Worm (Caenorhabditis elegans) whole organism, mixed stage, embryonic: ENCODE measurements around the gene F15E6.3.

Source experiments
- M03D4.4 ChIP-seq: sonication (generic microtip); optimal IDR thresholded peaks from 2 replicates; lab custom pipeline; 2017; ENCODE audit warnings: mild to moderate bottlenecking, missing genetic modification characterization, missing compliant biosample characterization
- blmp-1 ChIP-seq: fragments of 150-350 bp; optimal IDR thresholded peaks from 2 replicates; lab custom pipeline; 2014; ENCODE audit warnings: missing biosample characterization, missing genetic modification characterization
- ceh-39 ChIP-seq: fragments of 150-350 bp; optimal IDR thresholded peaks from 2 replicates; lab custom pipeline; 2014; ENCODE audit warnings: missing biosample characterization, missing genetic modification characterization
- ceh-43 ChIP-seq: fragments of 200-800 bp; sonication (Bioruptor generic); optimal IDR thresholded peaks from 2 replicates; lab custom pipeline; 2018; ENCODE audit warnings: mild to moderate bottlenecking, missing genetic modification characterization, moderate library complexity, missing compliant biosample characterization
- cnd-1 ChIP-seq: fragments of 200-800 bp; sonication (Bioruptor generic); optimal IDR thresholded peaks from 2 replicates; lab custom pipeline; 2018; ENCODE audit warnings: mild to moderate bottlenecking, missing genetic modification characterization, missing compliant biosample characterization
- drap-1 ChIP-seq: fragments of 200-800 bp; sonication (Bioruptor generic); optimal IDR thresholded peaks from 3 replicates; lab custom pipeline; 2018; ENCODE audit warnings: mild to moderate bottlenecking, missing genetic modification characterization, missing compliant biosample characterization
- elt-1 ChIP-seq: sonication (generic microtip); optimal IDR thresholded peaks from 2 replicates; lab custom pipeline; 2017; ENCODE audit warnings: missing genetic modification characterization, mild to moderate bottlenecking, missing compliant biosample characterization, antibody characterized with exemption, moderate library complexity, borderline replicate concordance; ENCODE audit not compliant: insufficient read depth
- elt-3 ChIP-seq: fragments of 150-350 bp; optimal IDR thresholded peaks from 2 replicates; lab custom pipeline; 2014; ENCODE audit warnings: missing biosample characterization, missing genetic modification characterization
- flh-1 ChIP-seq: fragments of 200-800 bp; sonication (Bioruptor generic); optimal IDR thresholded peaks from 2 replicates; lab custom pipeline; 2018; ENCODE audit warnings: mild to moderate bottlenecking, missing genetic modification characterization, moderate library complexity, missing compliant biosample characterization
- ham-2 ChIP-seq: fragments of 200-800 bp; sonication (Bioruptor generic); optimal IDR thresholded peaks from 2 replicates; lab custom pipeline; 2018; ENCODE audit warnings: mild to moderate bottlenecking, missing genetic modification characterization, missing compliant biosample characterization
- hlh-1 ChIP-seq: fragments of 150-350 bp; optimal IDR thresholded peaks from 2 replicates; lab custom pipeline; 2014; ENCODE audit warnings: missing biosample characterization, missing genetic modification reagents, missing genetic modification characterization
- lin-32 ChIP-seq: fragments of 200-800 bp; sonication (Bioruptor generic); optimal IDR thresholded peaks from 2 replicates; lab custom pipeline; 2018; ENCODE audit warnings: mild to moderate bottlenecking, missing genetic modification characterization, missing compliant biosample characterization
- lsy-2 ChIP-seq: fragments of 150-350 bp; optimal IDR thresholded peaks from 2 replicates; lab custom pipeline; 2014; ENCODE audit warnings: missing biosample characterization, missing genetic modification characterization
- mab-5 ChIP-seq: fragments of 150-350 bp; optimal IDR thresholded peaks from 2 replicates; lab custom pipeline; 2014; ENCODE audit warnings: missing biosample characterization, missing genetic modification characterization
- mep-1 ChIP-seq: fragments of 150-350 bp; optimal IDR thresholded peaks from 2 replicates; lab custom pipeline; 2017; ENCODE audit warnings: missing biosample characterization, missing genetic modification reagents, missing genetic modification characterization, inconsistent platforms
- nhr-12 ChIP-seq: fragments of 150-350 bp; optimal IDR thresholded peaks from 2 replicates; lab custom pipeline; 2014; ENCODE audit warnings: missing biosample characterization, missing genetic modification characterization
- nhr-2 ChIP-seq: fragments of 150-350 bp; optimal IDR thresholded peaks from 2 replicates; lab custom pipeline; 2014; ENCODE audit warnings: missing biosample characterization, missing genetic modification characterization
- nhr-237 ChIP-seq: fragments of 150-350 bp; optimal IDR thresholded peaks from 2 replicates; lab custom pipeline; 2014; ENCODE audit warnings: missing biosample characterization, missing genetic modification characterization
- nhr-28 ChIP-seq: fragments of 150-350 bp; optimal IDR thresholded peaks from 2 replicates; lab custom pipeline; 2014; ENCODE audit warnings: missing biosample characterization, missing genetic modification characterization
- nhr-76 ChIP-seq: sonication (generic microtip); optimal IDR thresholded peaks from 2 replicates; lab custom pipeline; 2017; ENCODE audit warnings: missing biosample characterization, missing genetic modification characterization
- sem-2 ChIP-seq: fragments of 200-800 bp; sonication (Bioruptor generic); optimal IDR thresholded peaks from 2 replicates; lab custom pipeline; 2018; ENCODE audit warnings: mild to moderate bottlenecking, missing genetic modification characterization, missing compliant biosample characterization
- snpc-4 ChIP-seq: fragments of 150-350 bp; optimal IDR thresholded peaks from 2 replicates; lab custom pipeline; 2014; ENCODE audit warnings: missing biosample characterization, missing genetic modification characterization
- sptf-1 ChIP-seq: sonication (generic microtip); optimal IDR thresholded peaks from 2 replicates; lab custom pipeline; 2017; ENCODE audit warnings: mild to moderate bottlenecking, missing genetic modification characterization, moderate library complexity, missing compliant biosample characterization
- tbx-8 ChIP-seq: fragments of 200-800 bp; sonication (Bioruptor generic); optimal IDR thresholded peaks from 2 replicates; lab custom pipeline; 2018; ENCODE audit warnings: mild to moderate bottlenecking, missing genetic modification characterization, moderate library complexity, missing compliant biosample characterization
- unc-120 ChIP-seq: sonication (generic microtip); optimal IDR thresholded peaks from 2 replicates; lab custom pipeline; 2017; ENCODE audit warnings: missing genetic modification characterization, missing compliant biosample characterization; ENCODE audit not compliant: poor library complexity, severe bottlenecking
- unc-39 ChIP-seq: fragments of 150-350 bp; optimal IDR thresholded peaks from 2 replicates; lab custom pipeline; 2014; ENCODE audit warnings: missing biosample characterization, missing genetic modification characterization
- unc-62 ChIP-seq: fragments of 150-350 bp; optimal IDR thresholded peaks from 2 replicates; lab custom pipeline; 2014; ENCODE audit warnings: missing biosample characterization, missing genetic modification reagents, missing genetic modification characterization
- ztf-11 ChIP-seq: fragments of 150-350 bp; optimal IDR thresholded peaks from 2 replicates; lab custom pipeline; 2014; ENCODE audit warnings: missing biosample characterization, missing genetic modification characterization

F15E6.3 gene

DNA sequence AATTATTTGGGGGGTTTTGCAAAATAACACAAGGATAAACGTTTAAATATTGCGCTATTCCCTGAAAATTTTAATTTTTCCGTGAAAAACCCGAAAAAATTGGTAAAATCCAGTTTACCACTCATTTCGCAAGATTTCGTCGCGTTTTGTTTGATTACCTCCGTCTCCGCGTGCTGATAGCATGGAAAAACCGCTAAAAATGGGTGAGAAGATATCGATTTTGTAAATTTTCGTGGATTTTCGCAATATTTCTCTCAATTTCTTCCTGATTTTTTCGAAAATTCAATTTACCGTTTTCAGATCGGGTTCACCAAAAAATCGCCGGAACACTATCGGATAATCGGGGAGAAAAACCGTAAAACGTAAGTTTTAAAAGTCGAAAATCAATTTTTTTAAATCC, 46.9 kb upstream of the F15E6.3 start, which contains the start of gene ama-1:
TSS of gene ama-1 (plus strand) at position 301 of the 400 bp plus-strand sequence.
- TF ChIP-seq lsy-2 (tag; lab: Kevin White, UChicago) (no peak), flh-1 (GFP tag; lab: Kevin White, UChicago) (no peak), ceh-43 (GFP tag; lab: Kevin White, UChicago) (no peak), ham-2 (GFP tag; lab: Kevin White, UChicago) (no peak), nhr-76 (no peak)
- TF ChIP-seq, all 35 proteins: peak for 0

DNA sequence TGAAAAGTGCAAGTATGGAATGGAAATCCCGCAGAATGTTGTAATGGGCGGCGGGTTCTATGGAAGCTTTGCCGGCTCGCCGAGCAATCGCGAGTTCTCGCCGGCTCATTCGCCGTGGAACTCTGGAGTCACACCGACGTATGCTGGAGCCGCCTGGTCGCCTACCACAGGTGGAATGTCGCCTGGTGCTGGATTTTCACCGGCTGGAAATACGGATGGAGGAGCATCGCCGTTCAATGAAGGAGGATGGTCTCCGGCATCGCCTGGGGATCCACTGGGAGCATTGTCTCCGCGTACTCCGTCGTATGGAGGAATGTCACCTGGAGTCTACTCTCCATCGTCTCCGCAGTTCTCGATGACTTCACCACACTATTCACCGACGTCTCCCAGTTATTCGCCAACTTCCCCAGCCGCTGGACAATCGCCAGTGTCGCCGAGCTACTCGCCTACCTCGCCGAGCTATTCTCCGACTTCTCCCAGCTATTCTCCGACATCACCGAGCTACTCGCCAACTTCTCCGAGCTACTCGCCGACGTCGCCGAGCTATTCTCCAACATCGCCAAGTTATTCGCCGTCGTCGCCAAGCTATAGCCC, 39.6 kb upstream of the F15E6.3 start:
- TF ChIP-seq nhr-237 (tag; lab: Kevin White, UChicago) (no peak), snpc-4 (tag; lab: Kevin White, UChicago) (no peak)

DNA sequence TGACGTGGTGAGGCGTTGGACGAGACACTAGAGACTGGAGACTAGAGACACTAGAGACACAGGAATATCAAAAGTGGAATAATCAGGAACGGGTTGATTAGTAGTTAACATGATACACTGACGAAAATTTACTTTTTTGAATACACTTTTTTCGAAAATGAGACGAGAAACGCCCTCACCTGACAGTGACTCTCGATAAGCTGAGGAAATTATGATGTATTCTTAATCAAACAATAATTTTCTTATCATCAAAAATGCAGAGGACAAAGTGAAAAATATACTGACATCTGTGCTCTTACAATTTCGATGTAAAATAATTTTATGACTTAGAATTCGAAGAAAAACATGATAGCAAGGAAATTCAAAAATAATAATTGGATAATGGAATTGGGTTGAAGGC, 35.3 kb upstream of the F15E6.3 start:
- TF ChIP-seq lin-32 (GFP tag; lab: Kevin White, UChicago), result no peak
- TF ChIP-seq ztf-11, result no peak
- no peak for TF ChIP-seq elt-1 (tag; lab: Kevin White, UChicago)
- no peak for TF ChIP-seq ceh-39 (tag; lab: Kevin White, UChicago)
- TF ChIP-seq, all 35 proteins: peak for 0

DNA sequence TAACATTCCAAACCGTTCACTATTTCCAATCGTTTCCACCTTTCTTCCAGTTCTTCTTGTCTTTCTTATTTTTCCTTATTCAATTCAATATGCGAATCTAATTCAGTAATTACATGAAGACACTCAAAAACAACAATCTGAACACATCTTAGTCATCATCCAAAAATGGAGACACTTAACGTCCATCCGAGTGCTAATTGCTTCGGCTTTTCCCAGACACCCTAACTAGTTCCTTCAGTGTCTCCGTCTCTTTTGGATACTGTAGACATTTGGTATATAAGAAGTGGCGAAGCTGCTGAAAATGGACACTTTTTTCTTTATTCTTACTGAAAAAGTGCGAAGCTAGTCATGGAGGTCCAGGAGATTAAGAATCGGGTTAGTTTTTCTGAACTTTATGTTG, 31.7 kb upstream of the F15E6.3 start, which contains the start of gene col-33:
TSS of gene col-33 (plus strand) at position 301 of the 400 bp plus-strand sequence.
- TF ChIP-seq nhr-2 (tag; lab: Kevin White, UChicago), result no peak
- TF ChIP-seq sptf-1, result no peak
- no peak for TF ChIP-seq ztf-11
- no peak for TF ChIP-seq mab-5 (tag; lab: Kevin White, UChicago)
- TF ChIP-seq blmp-1 (tag; lab: Kevin White, UChicago), result no peak
- no peak for TF ChIP-seq ceh-39 (tag; lab: Kevin White, UChicago)
- no peak for TF ChIP-seq nhr-76
- no peak for TF ChIP-seq nhr-237 (tag; lab: Kevin White, UChicago)
- no peak for TF ChIP-seq drap-1 (GFP tag; lab: Kevin White, UChicago)
- TF ChIP-seq sem-2 (GFP tag; lab: Kevin White, UChicago), result no peak
- TF ChIP-seq lin-32 (GFP tag; lab: Kevin White, UChicago), result no peak
- no peak for TF ChIP-seq unc-62 (GFP tag; lab: Kevin White, UChicago)

DNA sequence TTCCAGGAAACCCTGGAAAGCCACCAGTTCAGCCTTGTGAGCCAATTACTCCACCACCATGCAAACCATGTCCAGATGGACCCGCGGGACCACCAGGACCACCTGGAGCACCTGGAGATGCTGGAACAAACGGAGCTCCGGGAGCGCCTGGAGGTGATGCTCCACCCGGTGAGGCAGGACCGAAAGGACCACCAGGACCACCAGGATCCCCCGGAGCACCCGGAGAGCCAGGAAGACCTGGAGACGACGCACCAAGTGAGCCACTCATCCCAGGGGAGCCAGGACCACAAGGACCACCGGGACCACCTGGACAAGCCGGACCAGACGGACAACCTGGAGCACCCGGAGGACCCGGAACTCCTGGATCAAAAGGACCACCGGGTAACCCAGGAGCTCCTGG, 30.0 kb upstream of the F15E6.3 start:
- TF ChIP-seq nhr-76, result no peak
- no peak for TF ChIP-seq ceh-43 (GFP tag; lab: Kevin White, UChicago)
- no peak for TF ChIP-seq flh-1 (GFP tag; lab: Kevin White, UChicago)
- no peak for TF ChIP-seq mep-1
- TF ChIP-seq sem-2 (GFP tag; lab: Kevin White, UChicago), result no peak
- TF ChIP-seq unc-62 (GFP tag; lab: Kevin White, UChicago), result no peak
- TF ChIP-seq nhr-237 (tag; lab: Kevin White, UChicago), result no peak
- no peak for TF ChIP-seq unc-120 (tag; lab: Kevin White, UChicago)
- no peak for TF ChIP-seq M03D4.4 (tag; lab: Kevin White, UChicago)
- TF ChIP-seq hlh-1, result no peak
- no peak for TF ChIP-seq lsy-2 (tag; lab: Kevin White, UChicago)
- no peak for TF ChIP-seq nhr-12 (tag; lab: Kevin White, UChicago)

DNA sequence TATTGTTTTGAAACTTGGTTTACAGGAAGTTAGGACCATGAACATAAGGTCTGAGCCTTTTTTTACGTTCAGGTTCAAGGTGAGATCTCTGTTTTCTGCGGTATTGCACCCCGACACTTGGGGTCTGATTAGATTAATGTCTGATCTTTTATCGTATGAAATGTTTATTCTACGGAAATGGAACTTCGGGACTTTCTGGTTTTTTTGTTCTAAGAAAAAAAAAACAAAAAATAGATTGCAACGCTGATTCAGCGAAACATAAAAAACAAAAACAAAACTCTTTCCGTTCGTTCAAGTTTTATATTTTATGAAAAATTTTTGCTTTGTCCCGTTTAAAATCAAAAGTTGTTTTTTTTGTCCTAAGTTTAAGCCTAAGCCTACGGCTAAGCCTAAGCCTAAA, 29.5 kb upstream of the F15E6.3 start, which contains the start of gene F36A4.5:
TSS of gene F36A4.5 (plus strand) at position 301 of the 400 bp plus-strand sequence.
- TF ChIP-seq elt-1 (tag; lab: Kevin White, UChicago) (no peak), lin-32 (GFP tag; lab: Kevin White, UChicago) (no peak), sptf-1 (no peak), ztf-11 (no peak), nhr-2 (tag; lab: Kevin White, UChicago) (no peak), unc-39 (no peak), hlh-1 (no peak), tbx-8 (no peak), unc-62 (GFP tag; lab: Kevin White, UChicago) (no peak), nhr-12 (tag; lab: Kevin White, UChicago) (no peak), elt-3 (tag; lab: Kevin White, UChicago) (no peak), snpc-4 (tag; lab: Kevin White, UChicago) (no peak), cnd-1 (tag; lab: Kevin White, UChicago) (no peak), drap-1 (GFP tag; lab: Kevin White, UChicago) (no peak), nhr-28 (tag; lab: Kevin White, UChicago) (no peak)
